Fruit fly (Drosophila melanogaster): ENCODE results near the gene rdgA.

Gene rdgA

DNA sequence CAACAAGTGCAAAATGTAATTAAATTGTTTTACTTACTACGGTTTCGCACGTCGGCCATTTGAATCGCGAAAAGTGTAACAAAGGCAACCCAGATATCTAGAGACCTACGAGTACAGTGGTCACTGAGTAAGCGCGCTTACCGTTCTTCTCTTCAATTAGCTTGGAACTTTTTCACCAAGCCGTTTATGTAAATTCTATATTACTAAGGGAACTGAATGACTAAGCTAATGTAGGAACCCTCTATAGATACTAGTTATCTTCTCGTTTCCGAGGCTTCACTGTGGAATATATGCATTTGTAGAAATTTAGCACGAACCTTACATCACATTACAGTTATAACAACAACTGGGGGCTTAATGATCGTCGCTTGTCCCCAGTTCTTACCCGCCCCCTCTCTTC is 140.1 kb downstream of the rdgA start (continued):
- TF ChIP-seq CG15601 (tag; optimal IDR thresholded peaks at IDR 0.05) (no peak), chm (GFP tag; IDR thresholded peaks at IDR 0.05) (peak; percentile 35; the same call in 1 of the 2 replicates), insv (GFP tag; optimal IDR thresholded peaks at IDR 0.05) (no peak), ewg (GFP tag; optimal IDR thresholded peaks at IDR 0.05) (peak; percentile 4), dmrt99B (tag; optimal IDR thresholded peaks at IDR 0.05) (peak; percentile 45), prd (optimal IDR thresholded peaks at IDR 0.05) (no peak), prd (GFP tag; IDR thresholded peaks at IDR 0.05) (peak; percentile 73; the same call in 2 of the 3 replicates), bbx (GFP tag; IDR thresholded peaks at IDR 0.05; ENCODE audit: partially characterized antibody) (no peak), Rfx (GFP tag; IDR thresholded peaks at IDR 0.05) (peak; percentile 64), HHEX (GFP tag; optimal IDR thresholded peaks at IDR 0.05) (peak; percentile 26), CG42726 (GFP tag; IDR thresholded peaks at IDR 0.05; ENCODE audit: partially characterized antibody) (no peak), lab (GFP tag; optimal IDR thresholded peaks at IDR 0.05) (no peak), Ets65A (GFP tag) (peak; percentile 65), chif (GFP tag; optimal IDR thresholded peaks at IDR 0.05) (peak in 1 of 2 experiments; percentile 3), Taf1 (GFP tag; IDR thresholded peaks at IDR 0.05) (no peak), jumu (GFP tag; optimal IDR thresholded peaks at IDR 0.05) (peak; percentile 2), CG14050 (GFP tag; IDR thresholded peaks at IDR 0.05) (no peak), Nf-YB (GFP tag; optimal IDR thresholded peaks at IDR 0.05) (no peak), CG4730 (GFP tag; IDR thresholded peaks at IDR 0.05) (peak; percentile 57), CG14667 (GFP tag; IDR thresholded peaks at IDR 0.05) (no peak), Fer1 (GFP tag; optimal IDR thresholded peaks at IDR 0.05) (no peak), HLH4C (GFP tag; IDR thresholded peaks at IDR 0.05; ENCODE audit: partially characterized antibody) (no peak), ERR (GFP tag; optimal IDR thresholded peaks at IDR 0.05) (no peak), ato (GFP tag; IDR thresholded peaks at IDR 0.05; ENCODE audit: partially characterized antibody) (no peak), CG34422 (GFP tag; IDR thresholded peaks at IDR 0.05) (0 out of 3 replicates have a peak, but pooled peaks have one; percentile 26), grn (GFP tag; optimal IDR thresholded peaks at IDR 0.05) (no peak), maf-S (GFP tag; optimal IDR thresholded peaks at IDR 0.05) (no peak), CG14441 (GFP tag; IDR thresholded peaks at IDR 0.05) (peak; percentile 52), CG10267 (tag; optimal IDR thresholded peaks at IDR 0.05) (no peak), stc (GFP tag; IDR thresholded peaks at IDR 0.05) (peak; percentile 21; the same call in 1 of the 2 replicates), fd96Cb (tag; optimal IDR thresholded peaks at IDR 0.05) (peak; percentile 10), Ptx1 (GFP tag; IDR thresholded peaks at IDR 0.05) (peak; percentile 64), CG4404 (GFP tag; IDR thresholded peaks at IDR 0.05) (peak; percentile 36), Med (GFP tag) (peak; percentile 77), ind (GFP tag; optimal IDR thresholded peaks at IDR 0.05) (peak; percentile 25), Ssrp (tag; optimal IDR thresholded peaks at IDR 0.05) (peak; percentile 8), CG10366 (GFP tag; IDR thresholded peaks at IDR 0.05) (peak; percentile 48), Rx (GFP tag; IDR thresholded peaks at IDR 0.05) (peak; percentile 40; the same call in 1 of the 2 replicates), ase (GFP tag; IDR thresholded peaks at IDR 0.05) (0 out of 3 replicates have a peak, but pooled peaks have one; percentile 35), CG17359 (tag; optimal IDR thresholded peaks at IDR 0.05) (peak; percentile 51), Chrac-16 (GFP tag; optimal IDR thresholded peaks at IDR 0.05) (peak; percentile 15), CG7839 (tag; optimal IDR thresholded peaks at IDR 0.05) (peak; percentile 45), NC2β (GFP tag; optimal IDR thresholded peaks at IDR 0.05) (no peak), CG9609 (GFP tag; optimal IDR thresholded peaks at IDR 0.05) (no peak), CG7357 (GFP tag; IDR thresholded peaks at IDR 0.05) (0 out of 3 replicates have a peak, but pooled peaks have one; percentile 28), mld (GFP tag; IDR thresholded peaks at IDR 0.05; ENCODE audit: partially characterized antibody) (no peak), mam (GFP tag; optimal IDR thresholded peaks at IDR 0.05) (no peak), CG15269 (tag; optimal IDR thresholded peaks at IDR 0.05) (peak; percentile 32), p53 (GFP tag; optimal IDR thresholded peaks at IDR 0.05) (no peak), sisA (GFP tag; IDR thresholded peaks at IDR 0.05) (peak; percentile 47), ap (GFP tag; IDR thresholded peaks at IDR 0.05) (peak; percentile 57; the same call in 1 of the 2 replicates)

All from whole organism, embryonic.